Fruit fly (Drosophila melanogaster): ENCODE measurements around the gene CG5177.

Gene CG5177

DNA sequence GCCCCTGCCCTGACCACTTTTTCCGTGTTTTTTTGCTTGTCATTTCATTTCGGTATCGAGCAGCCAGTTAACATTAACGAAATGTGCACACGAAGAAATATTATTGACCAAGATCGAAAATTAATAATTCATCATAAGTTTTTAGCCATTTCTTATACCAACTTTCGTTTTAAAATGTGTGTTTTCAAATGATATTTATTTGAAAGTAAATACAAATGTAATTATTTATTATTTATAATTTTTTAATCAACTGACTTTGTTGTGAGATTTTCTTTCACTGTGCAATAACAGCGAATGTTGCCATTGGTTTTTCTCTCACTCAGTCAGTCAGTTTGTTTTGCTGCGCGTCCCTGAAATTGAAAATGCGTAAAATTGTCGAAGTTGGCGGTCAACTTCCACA, 9.2 kb upstream of the CG5177 start (continued):
- TF ChIP-seq CG9437 (GFP tag; optimal IDR thresholded peaks at IDR 0.05) (peak; percentile 37), jing (GFP tag; optimal IDR thresholded peaks at IDR 0.05) (no peak), CG15514 (GFP tag; optimal IDR thresholded peaks at IDR 0.05) (peak; percentile 25), CG17612 (GFP tag; IDR thresholded peaks at IDR 0.05) (no peak), CG13287 (GFP tag; IDR thresholded peaks at IDR 0.05; ENCODE audit: partially characterized antibody) (no peak), tgo (GFP tag; IDR thresholded peaks at IDR 0.05) (peak; percentile 73; the same call in 2 of the 3 replicates), H15 (GFP tag; IDR thresholded peaks at IDR 0.05) (0 out of 3 replicates have a peak, but pooled peaks have one; percentile 10), CG9215 (GFP tag; IDR thresholded peaks at IDR 0.05) (no peak), CG17802 (tag; optimal IDR thresholded peaks at IDR 0.05) (no peak), bigmax (GFP tag; optimal IDR thresholded peaks at IDR 0.05) (no peak), sug (tag; optimal IDR thresholded peaks at IDR 0.05) (peak; percentile 23), jigr1 (GFP tag; IDR thresholded peaks at IDR 0.05) (no peak), Nf-YC (tag; optimal IDR thresholded peaks at IDR 0.05) (peak; percentile 35), CG10267 (tag; optimal IDR thresholded peaks at IDR 0.05) (peak; percentile 48), Dll (GFP tag; IDR thresholded peaks at IDR 0.05; ENCODE audit: partially characterized antibody) (no peak), CG1602 (GFP tag; optimal IDR thresholded peaks at IDR 0.05) (peak; percentile 3), Meics (GFP tag; optimal IDR thresholded peaks at IDR 0.05) (peak; percentile 66), gsb-n (tag; optimal IDR thresholded peaks at IDR 0.05) (peak; percentile 65), D19B (GFP tag; optimal IDR thresholded peaks at IDR 0.05) (no peak), CG6813 (GFP tag; optimal IDR thresholded peaks at IDR 0.05) (no peak), ci (GFP tag; IDR thresholded peaks at IDR 0.05) (0 out of 3 replicates have a peak, but pooled peaks have one; percentile 41), Gug (GFP tag; IDR thresholded peaks at IDR 0.05) (no peak), CG15696 (tag; optimal IDR thresholded peaks at IDR 0.05) (no peak), tna (GFP tag; IDR thresholded peaks at IDR 0.05; ENCODE audit: partially characterized antibody) (no peak), CG31365 (tag; optimal IDR thresholded peaks at IDR 0.05) (no peak), Hr78 (GFP tag; optimal IDR thresholded peaks at IDR 0.05) (peak in 1 of 2 experiments; percentile 36), Lim3 (GFP tag; IDR thresholded peaks at IDR 0.05) (no peak), Antp (GFP tag; optimal IDR thresholded peaks at IDR 0.05) (no peak), CG13296 (GFP tag; optimal IDR thresholded peaks at IDR 0.05) (peak; percentile 62), CG7372 (GFP tag; IDR thresholded peaks at IDR 0.05) (no peak), onecut (GFP tag; IDR thresholded peaks at IDR 0.05) (no peak), Optix (GFP tag; IDR thresholded peaks at IDR 0.05) (no peak), PHDP (tag; optimal IDR thresholded peaks at IDR 0.05) (peak; percentile 75), ab (GFP tag; optimal IDR thresholded peaks at IDR 0.05) (no peak), dm (GFP tag; optimal IDR thresholded peaks at IDR 0.05) (no peak), CG17385 (GFP tag; optimal IDR thresholded peaks at IDR 0.05) (peak; percentile 50), CG31224 (GFP tag; IDR thresholded peaks at IDR 0.05) (0 out of 2 replicates have a peak, but pooled peaks have one; percentile 36), slbo (GFP tag; IDR thresholded peaks at IDR 0.05) (peak; percentile 51), caup (GFP tag; optimal IDR thresholded peaks at IDR 0.05; ENCODE audit: severe bottlenecking) (peak; percentile 51), ken (GFP tag; IDR thresholded peaks at IDR 0.05) (peak; percentile 9; the same call in 1 of the 3 replicates), Kr (GFP tag; optimal IDR thresholded peaks at IDR 0.05) (no peak), CG10209 (GFP tag; optimal IDR thresholded peaks at IDR 0.05) (peak; percentile 58), sens (GFP tag) (peak; percentile 33), gem (tag; optimal IDR thresholded peaks at IDR 0.05) (peak; percentile 84), ATbp (GFP tag; optimal IDR thresholded peaks at IDR 0.05) (peak; percentile 44), unpg (GFP tag; optimal IDR thresholded peaks at IDR 0.05) (peak; percentile 81), ham (GFP tag; IDR thresholded peaks at IDR 0.05) (no peak), Deaf1 (tag; optimal IDR thresholded peaks at IDR 0.05) (peak; percentile 51), Spps (tag; optimal IDR thresholded peaks at IDR 0.05) (no peak), Lhr (GFP tag; optimal IDR thresholded peaks at IDR 0.05) (no peak)

Measured in whole organism, embryonic.